Fruit fly (Drosophila melanogaster): ENCODE results near the gene PGRP-LD.

The PGRP-LD gene

DNA sequence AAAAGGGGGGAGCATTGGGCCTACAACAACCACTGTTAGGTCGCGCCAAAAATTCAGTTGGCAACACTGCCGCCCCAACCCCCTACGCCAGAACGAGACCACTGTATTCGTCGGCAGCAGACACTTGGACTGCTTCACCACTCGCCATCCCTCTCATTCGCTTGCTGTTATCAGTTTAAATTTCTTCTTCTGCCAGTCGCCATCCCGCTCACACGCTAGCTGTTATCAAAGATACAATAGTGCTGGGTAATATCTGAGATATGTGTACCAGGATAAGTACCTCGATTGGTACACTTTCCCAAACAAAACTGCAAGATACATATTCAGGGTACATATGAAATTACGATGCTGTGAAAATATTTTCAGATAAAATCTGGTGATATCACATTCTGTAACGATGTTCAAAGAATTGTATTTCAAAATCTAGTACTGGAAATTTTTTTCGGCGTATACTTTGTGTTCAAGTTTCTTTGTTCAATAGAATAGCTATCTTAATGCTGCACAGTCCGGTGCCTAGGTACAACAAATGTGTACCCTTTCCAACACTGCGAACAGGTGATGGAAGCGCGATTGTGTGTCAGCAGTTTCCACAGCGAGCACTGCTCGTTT is 8.9 kb upstream of the PGRP-LD start (continued):
- TF ChIP-seq ssp (GFP tag; IDR thresholded peaks at IDR 0.05) (peak; percentile 34; the same call in 1 of the 2 replicates), CG6683 (GFP tag; optimal IDR thresholded peaks at IDR 0.05) (peak; percentile 55), trh (GFP tag; optimal IDR thresholded peaks at IDR 0.05) (no peak), CG3838 (GFP tag; optimal IDR thresholded peaks at IDR 0.05) (no peak), HHEX (GFP tag; optimal IDR thresholded peaks at IDR 0.05) (peak; percentile 80), CG1792 (GFP tag; optimal IDR thresholded peaks at IDR 0.05) (peak; percentile 77), CG1024 (GFP tag; IDR thresholded peaks at IDR 0.05) (0 out of 2 replicates have a peak, but pooled peaks have one; percentile 19), CG6791 (GFP tag; IDR thresholded peaks at IDR 0.05; ENCODE audit: partially characterized antibody) (peak; percentile 79), Meics (GFP tag; optimal IDR thresholded peaks at IDR 0.05) (peak; percentile 89), CG18619 (GFP tag; optimal IDR thresholded peaks at IDR 0.05) (peak; percentile 85), Hr78 (GFP tag; optimal IDR thresholded peaks at IDR 0.05) (peak in 1 of 2 experiments; percentile 48), trem (tag; optimal IDR thresholded peaks at IDR 0.05) (peak; percentile 64), BtbVII (GFP tag; optimal IDR thresholded peaks at IDR 0.05) (peak; percentile 85), Side (GFP tag; optimal IDR thresholded peaks at IDR 0.05) (peak; percentile 89), B-H2 (GFP tag; optimal IDR thresholded peaks at IDR 0.05) (peak; percentile 87), odd (GFP tag; optimal IDR thresholded peaks at IDR 0.05) (no peak), Sox100B (GFP tag; optimal IDR thresholded peaks at IDR 0.05) (no peak), CG17829 (tag; optimal IDR thresholded peaks at IDR 0.05) (peak; percentile 81), ato (GFP tag; IDR thresholded peaks at IDR 0.05; ENCODE audit: partially characterized antibody) (no peak), CG13296 (GFP tag; optimal IDR thresholded peaks at IDR 0.05) (peak; percentile 88), CG14965 (GFP tag; optimal IDR thresholded peaks at IDR 0.05; ENCODE audit: borderline replicate concordance) (no peak), CG10431 (GFP tag; optimal IDR thresholded peaks at IDR 0.05) (peak; percentile 58), CG2199 (GFP tag; IDR thresholded peaks at IDR 0.05) (0 out of 3 replicates have a peak, but pooled peaks have one; percentile 23), Dll (GFP tag; IDR thresholded peaks at IDR 0.05; ENCODE audit: partially characterized antibody) (no peak), Nf-YA (GFP tag; IDR thresholded peaks at IDR 0.05) (0 out of 2 replicates have a peak, but pooled peaks have one; percentile 10), Atf6 (GFP tag; IDR thresholded peaks at IDR 0.05) (peak; percentile 82), CG9797 (GFP tag; optimal IDR thresholded peaks at IDR 0.05) (peak; percentile 25), Bteb2 (GFP tag; optimal IDR thresholded peaks at IDR 0.05) (peak; percentile 86), da (GFP tag; optimal IDR thresholded peaks at IDR 0.05) (peak; percentile 78), CG13624 (GFP tag; optimal IDR thresholded peaks at IDR 0.05) (peak; percentile 80), CG30020 (tag; optimal IDR thresholded peaks at IDR 0.05) (peak; percentile 73), Six4 (GFP tag; optimal IDR thresholded peaks at IDR 0.05) (peak; percentile 72), Tbp (GFP tag; optimal IDR thresholded peaks at IDR 0.05) (peak; percentile 19), CG12942 (GFP tag; optimal IDR thresholded peaks at IDR 0.05) (peak; percentile 59), CG11695 (GFP tag; IDR thresholded peaks at IDR 0.05) (peak; percentile 79; the same call in 2 of the 3 replicates), unc-4 (GFP tag; IDR thresholded peaks at IDR 0.05; ENCODE audit: partially characterized antibody) (peak; percentile 17; the same call in 1 of the 2 replicates), CG16813 (GFP tag; IDR thresholded peaks at IDR 0.05; ENCODE audit: partially characterized antibody) (no peak), kni (GFP tag; optimal IDR thresholded peaks at IDR 0.05) (peak; percentile 77), zfh2 (GFP tag; optimal IDR thresholded peaks at IDR 0.05) (peak; percentile 91), ATbp (GFP tag; optimal IDR thresholded peaks at IDR 0.05) (no peak), CG18262 (tag; optimal IDR thresholded peaks at IDR 0.05) (peak; percentile 86), onecut (GFP tag; IDR thresholded peaks at IDR 0.05) (no peak; the same call in 1 of the 2 replicates), gcm (GFP tag; optimal IDR thresholded peaks at IDR 0.05) (peak; percentile 81), Deaf1 (tag; optimal IDR thresholded peaks at IDR 0.05) (peak; percentile 59), Hr39 (optimal IDR thresholded peaks at IDR 0.05) (no peak), CG3163 (GFP tag; optimal IDR thresholded peaks at IDR 0.05) (peak; percentile 60), CG10267 (tag; optimal IDR thresholded peaks at IDR 0.05) (peak; percentile 94), slou (GFP tag; optimal IDR thresholded peaks at IDR 0.05) (peak; percentile 87), CG10654 (GFP tag; optimal IDR thresholded peaks at IDR 0.05) (peak; percentile 76)
